Worm (Caenorhabditis elegans): ENCODE data around the gene W10C4.1.

ce11 chrIII:175733-176132, 31.2 kb downstream of the W10C4.1 start, which contains the start of gene clec-148:
- TF ChIP-seq him-1 (tag; optimal IDR thresholded peaks at IDR 0.05): no peak
- TF ChIP-seq dao-5 (tag; optimal IDR thresholded peaks at IDR 0.05): no peak
- TF ChIP-seq W03F9.2 (tag; optimal IDR thresholded peaks at IDR 0.05): no peak

All from whole organism, L4/young adult.